Fruit fly (Drosophila melanogaster): Measurements from ENCODE around the gene Delta.

DNA sequence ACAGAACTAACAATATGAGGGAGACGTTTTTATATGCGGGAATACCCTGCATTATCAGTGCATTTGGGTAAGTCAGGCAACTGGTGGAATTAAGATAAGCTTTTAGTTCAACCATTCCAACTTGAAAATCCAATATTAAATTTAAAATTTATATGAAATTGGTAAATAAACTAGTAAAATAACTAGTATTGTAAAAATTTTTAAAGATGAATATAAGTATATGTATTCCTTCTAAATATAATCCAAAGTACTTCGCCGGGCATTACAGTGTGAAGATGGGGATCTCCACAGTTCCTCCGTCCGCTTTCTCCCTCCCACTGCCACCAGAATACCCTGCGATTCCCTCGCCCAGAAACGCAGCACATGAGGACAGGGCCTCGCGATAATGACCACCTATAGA is 43.2 kb downstream of the Delta start:
- TF ChIP-seq insv (optimal IDR thresholded peaks at IDR 0.05) (no peak), psq (optimal IDR thresholded peaks at IDR 0.05) (no peak), Myc (optimal IDR thresholded peaks at IDR 0.05) (no peak), h (optimal IDR thresholded peaks at IDR 0.05) (no peak), Sin3A (optimal IDR thresholded peaks at IDR 0.05) (no peak)

All from Kc167 (cell line).